Worm (Caenorhabditis elegans) whole organism, L4/young adult: ENCODE measurements around the gene irld-48.

Source experiments
- W03F9.2 ChIP-seq: fragments of 150-350 bp; optimal IDR thresholded peaks from 2 replicates; lab custom pipeline; 2014; ENCODE audit warnings: missing biosample characterization, missing genetic modification characterization
- dao-5 ChIP-seq: sonication (generic microtip); optimal IDR thresholded peaks from 2 replicates; lab custom pipeline; 2016; ENCODE audit warnings: missing genotype, missing genetic modification characterization, moderate library complexity, missing compliant biosample characterization
- him-1 ChIP-seq: sonication (generic microtip); optimal IDR thresholded peaks from 2 replicates; lab custom pipeline; 2016; ENCODE audit warnings: missing genotype, missing genetic modification reagents, missing genetic modification characterization, missing compliant biosample characterization

ce11 chrII:2939681-2940080, 16.2 kb upstream of the irld-48 start:
- TF ChIP-seq W03F9.2 (no peak), him-1 (tag; lab: Kevin White, UChicago) (no peak), dao-5 (tag; lab: Kevin White, UChicago) (no peak)
